Worm (Caenorhabditis elegans) whole organism, L3 larva: Measurements from ENCODE around the gene lite-1.

ENCODE experiments used
- ZK546.5 ChIP-seq: sonication (generic microtip); optimal IDR thresholded peaks from 2 replicates; lab custom pipeline; 2017; ENCODE audit warnings: missing biosample characterization, missing genetic modification characterization
- ama-1 ChIP-seq: fragments of 150-350 bp; optimal IDR thresholded peaks from 2 replicates; lab custom pipeline; 2018
- ceh-16 ChIP-seq: sonication (generic microtip); optimal IDR thresholded peaks from 2 replicates; lab custom pipeline; 2017; ENCODE audit warnings: missing biosample characterization, missing genetic modification characterization
- ceh-28 ChIP-seq: fragments of 150-350 bp; optimal IDR thresholded peaks from 2 replicates; lab custom pipeline; 2014; ENCODE audit warnings: missing biosample characterization, missing genetic modification reagents, missing genetic modification characterization
- ceh-9 ChIP-seq: sonication (generic microtip); optimal IDR thresholded peaks from 2 replicates; lab custom pipeline; 2018; ENCODE audit warnings: missing biosample characterization, missing genetic modification characterization
- daf-12 ChIP-seq: fragments of 150-350 bp; optimal IDR thresholded peaks from 2 replicates; lab custom pipeline; 2014; ENCODE audit warnings: missing biosample characterization, missing genetic modification reagents, missing genetic modification characterization
- egl-27 ChIP-seq: sonication (generic microtip); optimal IDR thresholded peaks from 4 replicates; lab custom pipeline; 2017; ENCODE audit warnings: missing biosample characterization, missing genetic modification reagents, missing genetic modification characterization
- egl-5 ChIP-seq: fragments of 150-350 bp; optimal IDR thresholded peaks from 2 replicates; lab custom pipeline; 2017; ENCODE audit warnings: missing biosample characterization, missing genetic modification reagents, missing genetic modification characterization, inconsistent platforms
- elt-2 ChIP-seq: sonication (generic microtip); optimal IDR thresholded peaks from 2 replicates; lab custom pipeline; 2016; ENCODE audit warnings: missing genetic modification reagents, mild to moderate bottlenecking, missing genetic modification characterization, missing compliant biosample characterization
- elt-3 ChIP-seq, 3 experiments: fragments of 150-350 bp in 1 of 3; sonication (generic microtip) in 2 of 3; optimal IDR thresholded peaks; 2 replicates in 2 of 3; 4 replicates in 1 of 3; lab custom pipeline; 2014 to 2017; ENCODE audit warnings: missing biosample characterization in 3 of 3, missing genetic modification characterization in 3 of 3
- eor-1 ChIP-seq, 2 experiments: fragments of 150-350 bp; optimal IDR thresholded peaks; 2 replicates each; lab custom pipeline; 2014 to 2018; ENCODE audit warnings: missing biosample characterization in 2 of 2, missing genetic modification characterization in 2 of 2
- fkh-10 ChIP-seq: sonication (generic microtip); optimal IDR thresholded peaks from 2 replicates; lab custom pipeline; 2017; ENCODE audit warnings: missing biosample characterization, missing genetic modification reagents, missing genetic modification characterization
- fkh-2 ChIP-seq: fragments of 150-350 bp; optimal IDR thresholded peaks from 2 replicates; lab custom pipeline; 2014; ENCODE audit warnings: missing biosample characterization, missing genetic modification reagents, missing genetic modification characterization
- fos-1 ChIP-seq: fragments of 150-350 bp; optimal IDR thresholded peaks from 2 replicates; lab custom pipeline; 2014; ENCODE audit warnings: missing biosample characterization, missing genetic modification characterization
- hmg-11 ChIP-seq: sonication (generic microtip); optimal IDR thresholded peaks from 2 replicates; lab custom pipeline; 2016; ENCODE audit warnings: missing genetic modification characterization, missing compliant biosample characterization
- jun-1 ChIP-seq: fragments of 150-350 bp; optimal IDR thresholded peaks from 2 replicates; lab custom pipeline; 2014; ENCODE audit warnings: missing biosample characterization, missing genetic modification reagents, missing genetic modification characterization
- lin-15B ChIP-seq: fragments of 150-350 bp; optimal IDR thresholded peaks from 2 replicates; lab custom pipeline; 2014; ENCODE audit warnings: missing biosample characterization, missing genetic modification characterization
- lin-39 ChIP-seq: fragments of 150-350 bp; optimal IDR thresholded peaks from 2 replicates; lab custom pipeline; 2018; ENCODE audit warnings: missing biosample characterization, missing genetic modification reagents, missing genetic modification characterization
- lsy-12 ChIP-seq: sonication (generic microtip); optimal IDR thresholded peaks from 2 replicates; lab custom pipeline; 2016; ENCODE audit warnings: mild to moderate bottlenecking, missing genetic modification characterization, missing compliant biosample characterization
- mml-1 ChIP-seq: fragments of 150-350 bp; sonication (generic microtip); optimal IDR thresholded peaks from 3 replicates; lab custom pipeline; 2014; ENCODE audit warnings: missing biosample characterization, missing genetic modification characterization
- nfya-1 ChIP-seq: sonication (generic microtip); optimal IDR thresholded peaks from 2 replicates; lab custom pipeline; 2017; ENCODE audit warnings: missing genetic modification characterization, mild to moderate bottlenecking, missing compliant biosample characterization, antibody characterized with exemption, moderate library complexity; ENCODE audit not compliant: insufficient read depth
- nhr-11 ChIP-seq: fragments of 150-350 bp; optimal IDR thresholded peaks from 2 replicates; lab custom pipeline; 2014; ENCODE audit warnings: missing biosample characterization, missing genetic modification characterization
- nhr-23 ChIP-seq: fragments of 150-350 bp; optimal IDR thresholded peaks from 2 replicates; lab custom pipeline; 2014; ENCODE audit warnings: missing biosample characterization, missing genetic modification reagents, missing genetic modification characterization
- nhr-25 ChIP-seq: sonication (generic microtip); optimal IDR thresholded peaks from 2 replicates; lab custom pipeline; 2017; ENCODE audit warnings: missing biosample characterization, missing genetic modification characterization
- nhr-28 ChIP-seq: fragments of 150-350 bp; optimal IDR thresholded peaks from 2 replicates; lab custom pipeline; 2014; ENCODE audit warnings: missing biosample characterization, missing genetic modification characterization
- nhr-43 ChIP-seq: sonication (generic microtip); optimal IDR thresholded peaks from 2 replicates; lab custom pipeline; 2016; ENCODE audit warnings: mild to moderate bottlenecking, missing genetic modification characterization, missing compliant biosample characterization; ENCODE audit not compliant: poor library complexity, severe bottlenecking
- pha-4 ChIP-seq: fragments of 150-350 bp; optimal IDR thresholded peaks from 2 replicates; lab custom pipeline; 2014; ENCODE audit warnings: missing biosample characterization, missing genetic modification reagents, missing genetic modification characterization
- pqm-1 ChIP-seq: fragments of 150-350 bp; optimal IDR thresholded peaks from 2 replicates; lab custom pipeline; 2017; ENCODE audit warnings: missing biosample characterization, missing genetic modification characterization, inconsistent platforms
- sea-2 ChIP-seq: fragments of 150-350 bp; sonication (generic microtip); optimal IDR thresholded peaks from 4 replicates; lab custom pipeline; 2014; ENCODE audit warnings: missing biosample characterization, missing genetic modification reagents, missing genetic modification characterization
- unc-39 ChIP-seq: sonication (generic microtip); optimal IDR thresholded peaks from 4 replicates; lab custom pipeline; 2017; ENCODE audit warnings: missing biosample characterization, missing genetic modification characterization
- unc-62 ChIP-seq: fragments of 150-350 bp; sonication (generic microtip); optimal IDR thresholded peaks from 4 replicates; lab custom pipeline; 2014; ENCODE audit warnings: missing biosample characterization, missing genetic modification reagents, missing genetic modification characterization
- ztf-11 ChIP-seq: fragments of 150-350 bp; optimal IDR thresholded peaks from 2 replicates; lab custom pipeline; 2014; ENCODE audit warnings: missing biosample characterization, missing genetic modification characterization

Gene lite-1

DNA sequence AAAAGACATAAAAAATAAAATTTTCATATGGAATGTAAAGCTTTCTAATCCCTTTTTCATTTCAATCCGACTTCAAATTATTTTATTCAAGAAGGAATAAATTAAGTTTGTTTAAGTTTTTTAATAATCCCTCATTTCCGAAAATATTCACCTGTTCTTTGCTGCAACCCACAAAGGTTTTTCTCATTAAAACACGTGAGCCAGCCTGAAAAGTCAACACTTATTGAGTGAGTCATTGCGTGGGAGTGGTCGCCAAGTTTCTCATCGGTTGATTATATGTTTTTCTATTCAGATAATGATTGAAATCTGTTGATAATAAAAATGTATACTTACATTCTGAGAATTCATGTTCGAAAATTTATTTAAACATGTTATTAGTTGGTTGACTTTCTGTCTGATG lies 14.9 kb upstream of the lite-1 start:
- TF ChIP-seq pha-4 (tag; lab: Kevin White, UChicago) = peak; percentile 25
- TF ChIP-seq ceh-16 (tag; lab: Kevin White, UChicago) = no peak
- no peak for TF ChIP-seq mml-1 (tag; lab: Kevin White, UChicago)
- no peak for TF ChIP-seq nfya-1 (tag; lab: Kevin White, UChicago)
- no peak for TF ChIP-seq fos-1 (tag; lab: Kevin White, UChicago)
- no peak for TF ChIP-seq nhr-28 (tag; lab: Kevin White, UChicago)
- TF ChIP-seq unc-62 (GFP tag; lab: Kevin White, UChicago) = no peak
- no peak for TF ChIP-seq ceh-28 (tag; lab: Kevin White, UChicago)
- TF ChIP-seq elt-2 (tag; lab: Kevin White, UChicago) = no peak
- no peak for TF ChIP-seq fkh-10
- peak; percentile 13 for TF ChIP-seq pqm-1 (tag; lab: Kevin White, UChicago)

ce11 chrX:6240640-6241033 lies 10.1 kb upstream of the lite-1 start, which contains the start of gene got-2.2:
got-2.2 (plus strand) TSS chrX:6240983.
- TF ChIP-seq lsy-12 (no peak), jun-1 (tag; lab: Kevin White, UChicago) (peak; percentile 4), nfya-1 (tag; lab: Kevin White, UChicago) (no peak), nhr-28 (tag; lab: Kevin White, UChicago) (no peak), lin-39 (no peak), unc-39 (no peak), nhr-43 (tag; lab: Kevin White, UChicago) (peak; percentile 2), sea-2 (no peak), ama-1 (lab: Kevin White, UChicago) (no peak), pqm-1 (tag; lab: Kevin White, UChicago) (peak; percentile 95), ceh-9 (tag; lab: Kevin White, UChicago) (no peak), eor-1 (tag; optimal IDR thresholded peaks at IDR 0.05; lab: Kevin White, UChicago) (no peak), fkh-2 (tag; lab: Kevin White, UChicago) (no peak), ceh-16 (tag; lab: Kevin White, UChicago) (no peak), ztf-11 (tag; lab: Kevin White, UChicago) (no peak), egl-27 (tag; lab: Kevin White, UChicago) (no peak), ceh-28 (tag; lab: Kevin White, UChicago) (no peak), nhr-11 (no peak), egl-5 (tag; lab: Kevin White, UChicago) (no peak), fkh-10 (no peak), elt-3 (tag; optimal IDR thresholded peaks at IDR 0.05; lab: Kevin White, UChicago) (no peak), daf-12 (tag; lab: Kevin White, UChicago) (no peak), ZK546.5 (tag; lab: Kevin White, UChicago) (no peak), nhr-25 (no peak), elt-2 (tag; lab: Kevin White, UChicago) (peak; percentile 63)

DNA sequence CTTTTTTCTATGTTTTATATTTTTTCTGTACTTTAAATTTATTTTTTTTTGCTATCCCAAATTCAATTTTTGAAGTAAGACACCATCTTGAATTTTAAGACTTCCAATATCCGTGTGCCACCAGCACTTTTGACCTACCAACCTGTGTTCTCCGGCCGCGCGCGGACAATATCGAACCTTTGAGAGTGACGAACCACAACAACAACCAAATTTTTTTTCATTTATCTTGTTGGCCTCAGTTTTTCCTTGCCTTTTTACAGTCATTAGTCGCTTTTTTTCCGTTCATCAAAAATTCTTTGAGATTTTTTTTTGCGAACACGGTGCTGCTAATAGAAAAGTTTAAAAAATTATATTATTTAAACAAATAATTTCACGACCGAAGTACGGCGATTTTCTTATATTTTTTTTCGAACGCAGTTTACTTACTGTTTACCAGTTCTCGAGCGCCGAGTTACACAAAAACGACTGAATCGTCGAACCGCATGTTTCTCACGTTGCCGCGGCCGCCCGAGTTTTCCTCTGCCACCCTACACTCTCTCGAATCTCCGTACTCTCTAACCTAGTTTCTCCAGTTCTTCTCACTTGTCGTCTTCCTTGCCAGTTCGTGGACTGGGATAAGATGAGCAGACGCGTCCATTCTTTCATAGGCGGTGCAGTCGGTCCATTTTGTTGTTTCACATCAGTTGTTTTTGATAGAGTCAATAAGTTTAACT lies 9.5 kb upstream of the lite-1 start:
- TF ChIP-seq eor-1 (tag; optimal IDR thresholded peaks at IDR 0.05; lab: Kevin White, UChicago) (no peak), nhr-25 (no peak), nfya-1 (tag; lab: Kevin White, UChicago) (peak; percentile 43), nhr-11 (no peak), ztf-11 (tag; lab: Kevin White, UChicago) (no peak), lin-15B (tag; lab: Kevin White, UChicago) (peak; percentile 12), pha-4 (tag; lab: Kevin White, UChicago) (peak; percentile 74), hmg-11 (tag; lab: Kevin White, UChicago) (peak; percentile 62)

- TF ChIP-seq nhr-23 (tag; lab: Kevin White, UChicago) (peak; percentile 74), egl-27 (tag; lab: Kevin White, UChicago) (no peak)
These were observed 8.4 kb upstream of the lite-1 start, which contains the start of gene rml-3 for ce11 chrX:6238973-6239372. rml-3 (minus strand) TSS chrX:6239065.

ce11 chrX:6235443-6235842 lies 4.9 kb upstream of the lite-1 start, which contains the start of gene hsp-43:
hsp-43 (minus strand) TSS chrX:6235543.
- TF ChIP-seq fkh-2 (tag; lab: Kevin White, UChicago) (no peak), ceh-9 (tag; lab: Kevin White, UChicago) (no peak), fkh-10 (no peak)
